Fruit fly (Drosophila melanogaster) whole organism, embryonic: ENCODE data around the gene CG17249.

Source experiments
- Abd-B ChIP-seq: fragments of 200-800 bp; sonication (Bioruptor generic); optimal IDR thresholded peaks from 2 replicates; lab custom pipeline; 2018; ENCODE audit warnings: missing biosample characterization, mild to moderate bottlenecking, missing genetic modification characterization, moderate library complexity
- Aef1 ChIP-seq: fragments of 200-800 bp; sonication (Bioruptor generic); IDR thresholded peaks from 3 replicates; pipeline ENCODE4 v1.3.6; 2022; ENCODE audit warnings: missing biosample characterization, missing genetic modification characterization
- CG10274 ChIP-seq: fragments of 200-800 bp; sonication (Bioruptor generic); optimal IDR thresholded peaks from 3 replicates; lab custom pipeline; 2017; ENCODE audit warnings: missing biosample characterization, mild to moderate bottlenecking, missing genetic modification characterization
- CG11696 ChIP-seq: fragments of 200-800 bp; sonication (Bioruptor generic); IDR thresholded peaks from 2 replicates; pipeline ENCODE4 v1.3.6; 2022; ENCODE audit warnings: missing biosample characterization, missing genetic modification characterization
- CG11723 ChIP-seq: fragments of 200-800 bp; sonication (Bioruptor generic); optimal IDR thresholded peaks from 2 replicates; lab custom pipeline; 2017; ENCODE audit warnings: missing biosample characterization, mild to moderate bottlenecking, missing genetic modification characterization
- CG1233 ChIP-seq: fragments of 200-800 bp; sonication (Bioruptor generic); optimal IDR thresholded peaks from 4 replicates; lab custom pipeline; 2018; ENCODE audit warnings: missing biosample characterization, mild to moderate bottlenecking, missing genetic modification characterization
- CG15269 ChIP-seq: fragments of 200-800 bp; sonication (Bioruptor generic); optimal IDR thresholded peaks from 2 replicates; lab custom pipeline; 2018; ENCODE audit warnings: missing biosample characterization, mild to moderate bottlenecking, missing genetic modification characterization, moderate library complexity
- CG1602 ChIP-seq: fragments of 200-800 bp; sonication (Bioruptor generic); optimal IDR thresholded peaks from 3 replicates; lab custom pipeline; 2016; ENCODE audit warnings: missing biosample characterization, missing genetic modification characterization
- CG1603 ChIP-seq: fragments of 200-800 bp; sonication (Bioruptor generic); optimal IDR thresholded peaks from 2 replicates; lab custom pipeline; 2019; ENCODE audit warnings: missing biosample characterization, mild to moderate bottlenecking, missing genetic modification characterization, moderate library complexity
- CG17186 ChIP-seq: fragments of 200-800 bp; sonication (Bioruptor generic); optimal IDR thresholded peaks from 3 replicates; lab custom pipeline; 2017; ENCODE audit warnings: missing biosample characterization, missing genetic modification reagents, missing genetic modification characterization
- CG17328 ChIP-seq: fragments of 200-800 bp; sonication (Bioruptor generic); IDR thresholded peaks from 2 replicates; pipeline ENCODE4 v1.3.6; 2022; ENCODE audit warnings: missing biosample characterization, missing genetic modification characterization
- CG1792 ChIP-seq: fragments of 200-800 bp; sonication (Bioruptor generic); optimal IDR thresholded peaks from 2 replicates; lab custom pipeline; 2016; ENCODE audit warnings: missing biosample characterization, missing genetic modification characterization
- CG30020 ChIP-seq: fragments of 200-800 bp; optimal IDR thresholded peaks from 2 replicates; lab custom pipeline; 2019; ENCODE audit warnings: missing biosample characterization, mild to moderate bottlenecking, missing genetic modification characterization, moderate library complexity
- CG3065 ChIP-seq: fragments of 200-800 bp; sonication (Bioruptor generic); optimal IDR thresholded peaks from 2 replicates; lab custom pipeline; 2016; ENCODE audit warnings: missing biosample characterization, missing genetic modification characterization
- CG32532 ChIP-seq: fragments of 200-800 bp; sonication (Bioruptor generic); IDR thresholded peaks from 2 replicates; pipeline ENCODE4 v1.3.6; 2022; ENCODE audit warnings: missing biosample characterization, missing genetic modification characterization
- CG34422 ChIP-seq: fragments of 200-800 bp; sonication (Bioruptor generic); IDR thresholded peaks from 3 replicates; pipeline ENCODE4 v1.3.6; 2022; ENCODE audit warnings: missing biosample characterization, missing genetic modification characterization
- CG42726 ChIP-seq: fragments of 200-800 bp; sonication (Bioruptor generic); IDR thresholded peaks from 2 replicates; pipeline ENCODE4 v1.3.6; 2022; ENCODE audit warnings: missing biosample characterization, missing genetic modification characterization; ENCODE audit not compliant: partially characterized antibody
- CG6254 ChIP-seq: fragments of 200-800 bp; sonication (Bioruptor generic); optimal IDR thresholded peaks from 3 replicates; lab custom pipeline; 2017; ENCODE audit warnings: mild to moderate bottlenecking, missing biosample characterization, missing genetic modification reagents, missing genetic modification characterization
- CG7271 ChIP-seq: fragments of 200-800 bp; sonication (Bioruptor generic); optimal IDR thresholded peaks from 2 replicates; lab custom pipeline; 2018; ENCODE audit warnings: missing biosample characterization, mild to moderate bottlenecking, missing genetic modification characterization, moderate library complexity
- CG8281 ChIP-seq: fragments of 200-800 bp; sonication (Bioruptor generic); optimal IDR thresholded peaks from 2 replicates; lab custom pipeline; 2018; ENCODE audit warnings: missing biosample characterization, mild to moderate bottlenecking, missing genetic modification characterization, moderate library complexity
- CG8924 ChIP-seq: fragments of 200-800 bp; optimal IDR thresholded peaks from 3 replicates; lab custom pipeline; 2019; ENCODE audit warnings: missing biosample characterization, mild to moderate bottlenecking, missing genetic modification characterization, moderate library complexity
- CG9727 ChIP-seq: fragments of 200-800 bp; sonication (Bioruptor generic); optimal IDR thresholded peaks from 3 replicates; lab custom pipeline; 2017; ENCODE audit warnings: missing biosample characterization, mild to moderate bottlenecking, missing genetic modification characterization
- D ChIP-seq, 2 experiments: fragments of 200-800 bp in 1 of 2; fragments of >200 bp in 1 of 2; sonication (Bioruptor generic) in 1 of 2; optimal IDR thresholded peaks; 2 replicates in 1 of 2; 3 replicates in 1 of 2; lab custom pipeline; 2017; ENCODE audit warnings: mild to moderate bottlenecking in 1 of 2, missing biosample characterization in 1 of 2, missing genetic modification characterization in 1 of 2, missing genetic modification reagents in 1 of 2
- Drgx ChIP-seq: fragments of 200-800 bp; sonication (Bioruptor generic); IDR thresholded peaks from 2 replicates; pipeline ENCODE4 v1.3.6; 2022; ENCODE audit warnings: missing biosample characterization, missing genetic modification characterization
- HLH54F ChIP-seq: fragments of 200-800 bp; sonication (Bioruptor generic); optimal IDR thresholded peaks from 3 replicates; lab custom pipeline; 2016; ENCODE audit warnings: missing biosample characterization, missing genetic modification characterization
- Hr78 ChIP-seq, 2 experiments: fragments of 200-800 bp in 1 of 2; fragments of >200 bp in 1 of 2; sonication (Bioruptor generic) in 1 of 2; optimal IDR thresholded peaks; 2 replicates each; lab custom pipeline; 2017 to 2019; ENCODE audit warnings: missing biosample characterization in 2 of 2, missing genetic modification characterization in 2 of 2, mild to moderate bottlenecking in 1 of 2, moderate library complexity in 1 of 2
- Lhr ChIP-seq: fragments of 200-800 bp; sonication (Bioruptor generic); optimal IDR thresholded peaks from 3 replicates; lab custom pipeline; 2017; ENCODE audit warnings: mild to moderate bottlenecking, missing biosample characterization, missing genetic modification reagents, missing genetic modification characterization
- Meics ChIP-seq: fragments of 200-800 bp; sonication (Bioruptor generic); optimal IDR thresholded peaks from 2 replicates; lab custom pipeline; 2017; ENCODE audit warnings: missing biosample characterization, mild to moderate bottlenecking, missing genetic modification characterization
- Mrtf ChIP-seq: fragments of 200-800 bp; sonication (Bioruptor generic); IDR thresholded peaks from 3 replicates; pipeline ENCODE4 v1.3.6; 2022; ENCODE audit warnings: missing biosample characterization, missing genetic modification characterization
- Nf-YA ChIP-seq: fragments of 200-800 bp; sonication (Bioruptor generic); IDR thresholded peaks from 2 replicates; pipeline ENCODE4 v1.3.6; 2022; ENCODE audit warnings: missing biosample characterization, missing genetic modification characterization
- NfI ChIP-seq: fragments of 200-800 bp; sonication (Bioruptor generic); optimal IDR thresholded peaks from 3 replicates; lab custom pipeline; 2018; ENCODE audit warnings: missing biosample characterization, mild to moderate bottlenecking, missing genetic modification characterization, moderate library complexity
- Sin3A ChIP-seq: fragments of >200 bp; optimal IDR thresholded peaks from 2 replicates; lab custom pipeline; 2018
- abd-A ChIP-seq: fragments of 200-800 bp; sonication (Bioruptor generic); optimal IDR thresholded peaks from 3 replicates; lab custom pipeline; 2019; ENCODE audit warnings: missing biosample characterization, mild to moderate bottlenecking, missing genetic modification characterization, moderate library complexity
- amos ChIP-seq: fragments of 200-800 bp; sonication (Bioruptor generic); IDR thresholded peaks from 2 replicates; pipeline ENCODE4 v1.3.6; 2022; ENCODE audit warnings: missing biosample characterization, missing genetic modification characterization; ENCODE audit not compliant: partially characterized antibody
- br ChIP-seq: fragments of >200 bp; optimal IDR thresholded peaks from 2 replicates; lab custom pipeline; 2017
- dimm ChIP-seq: fragments of 200-800 bp; sonication (Bioruptor generic); IDR thresholded peaks from 2 replicates; pipeline ENCODE4 v1.3.6; 2022; ENCODE audit warnings: missing biosample characterization, missing genetic modification characterization
- fd3F ChIP-seq: fragments of 200-800 bp; sonication (Bioruptor generic); optimal IDR thresholded peaks from 2 replicates; lab custom pipeline; 2018; ENCODE audit warnings: missing biosample characterization, mild to moderate bottlenecking, missing genetic modification characterization, moderate library complexity
- fd64A ChIP-seq: fragments of 200-800 bp; sonication (Bioruptor generic); optimal IDR thresholded peaks from 3 replicates; lab custom pipeline; 2018; ENCODE audit warnings: missing biosample characterization, mild to moderate bottlenecking, missing genetic modification characterization
- gem ChIP-seq: fragments of 200-800 bp; sonication (Bioruptor generic); optimal IDR thresholded peaks from 2 replicates; lab custom pipeline; 2019; ENCODE audit warnings: missing biosample characterization, mild to moderate bottlenecking, missing genetic modification characterization, moderate library complexity
- gsb-n ChIP-seq: fragments of 200-800 bp; sonication (Bioruptor generic); optimal IDR thresholded peaks from 3 replicates; lab custom pipeline; 2018; ENCODE audit warnings: missing biosample characterization, mild to moderate bottlenecking, missing genetic modification characterization
- kah ChIP-seq: fragments of 200-800 bp; sonication (Bioruptor generic); optimal IDR thresholded peaks from 2 replicates; lab custom pipeline; 2018; ENCODE audit warnings: missing biosample characterization, mild to moderate bottlenecking, missing genetic modification characterization
- knrl ChIP-seq: fragments of 200-800 bp; sonication (Bioruptor generic); IDR thresholded peaks from 3 replicates; pipeline ENCODE4 v1.3.6; 2022; ENCODE audit warnings: missing biosample characterization, missing genetic modification characterization; ENCODE audit not compliant: partially characterized antibody
- maf-S ChIP-seq: fragments of 200-800 bp; sonication (Bioruptor generic); optimal IDR thresholded peaks from 2 replicates; lab custom pipeline; 2016; ENCODE audit warnings: missing biosample characterization, missing genetic modification characterization
- org-1 ChIP-seq: fragments of 200-800 bp; sonication (Bioruptor generic); optimal IDR thresholded peaks from 2 replicates; lab custom pipeline; 2017; ENCODE audit warnings: missing biosample characterization, missing genetic modification characterization
- phol ChIP-seq: fragments of 200-800 bp; sonication (Bioruptor generic); optimal IDR thresholded peaks from 3 replicates; lab custom pipeline; 2018; ENCODE audit warnings: missing biosample characterization, mild to moderate bottlenecking, missing genetic modification characterization, moderate library complexity
- row ChIP-seq: fragments of 200-800 bp; sonication (Bioruptor generic); IDR thresholded peaks from 3 replicates; pipeline ENCODE4 v1.3.6; 2022; ENCODE audit warnings: missing biosample characterization, missing genetic modification characterization
- run ChIP-seq: fragments of 200-800 bp; sonication (Bioruptor generic); optimal IDR thresholded peaks from 3 replicates; lab custom pipeline; 2018; ENCODE audit warnings: missing biosample characterization, mild to moderate bottlenecking, missing genetic modification characterization
- salm ChIP-seq: fragments of 200-800 bp; sonication (Bioruptor generic); optimal IDR thresholded peaks from 2 replicates; lab custom pipeline; 2018; ENCODE audit warnings: missing biosample characterization, mild to moderate bottlenecking, missing genetic modification characterization
- sr ChIP-seq: fragments of 200-800 bp; sonication (Bioruptor generic); IDR thresholded peaks from 3 replicates; pipeline ENCODE4 v1.3.6; 2022; ENCODE audit warnings: missing biosample characterization, missing genetic modification characterization
- wek ChIP-seq: fragments of 200-800 bp; sonication (Bioruptor generic); optimal IDR thresholded peaks from 3 replicates; lab custom pipeline; 2018; ENCODE audit warnings: missing biosample characterization, mild to moderate bottlenecking, missing genetic modification characterization, moderate library complexity
- zen ChIP-seq: fragments of 200-800 bp; sonication (Bioruptor generic); optimal IDR thresholded peaks from 3 replicates; lab custom pipeline; 2018; ENCODE audit warnings: missing biosample characterization, mild to moderate bottlenecking, missing genetic modification characterization, moderate library complexity

The CG17249 gene

DNA sequence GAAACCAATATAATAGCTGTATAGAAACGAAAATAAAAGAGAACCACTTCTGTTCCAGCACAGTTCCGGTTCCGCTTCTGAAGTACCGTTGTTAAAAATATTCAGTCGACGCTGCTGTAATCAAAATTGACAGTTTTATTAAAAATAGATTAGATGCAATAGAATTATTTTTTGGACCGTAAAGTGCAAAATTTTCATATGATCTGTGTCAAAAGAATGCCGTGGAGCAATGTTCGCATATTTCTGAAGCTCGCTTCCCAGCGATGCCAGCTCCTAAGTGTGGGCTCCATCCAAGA, 44.5 kb downstream of the CG17249 start, which contains the start of the genes CG18170 and CG33791 (continued):
- TF ChIP-seq D (optimal IDR thresholded peaks at IDR 0.05; lab: Kevin White, UChicago): no peak
- TF ChIP-seq D (GFP tag; optimal IDR thresholded peaks at IDR 0.05; lab: Kevin White, UChicago): no peak
- no peak for TF ChIP-seq CG32532 (GFP tag; lab: Robert Waterston, UW)
- no peak for TF ChIP-seq NfI (GFP tag; lab: Kevin White, UChicago)
- TF ChIP-seq sr (GFP tag; lab: Robert Waterston, UW): no peak
- TF ChIP-seq CG15269 (tag; lab: Kevin White, UChicago): no peak
- no peak for TF ChIP-seq HLH54F
- no peak for TF ChIP-seq amos
- TF ChIP-seq br (lab: Kevin White, UChicago): no peak
- TF ChIP-seq Abd-B (GFP tag; lab: Kevin White, UChicago): no peak
- no peak for TF ChIP-seq maf-S (GFP tag; lab: Kevin White, UChicago)
- TF ChIP-seq CG8281 (tag; lab: Kevin White, UChicago): no peak
- no peak for TF ChIP-seq CG1603 (tag; lab: Kevin White, UChicago)
- no peak for TF ChIP-seq CG1792 (GFP tag; lab: Kevin White, UChicago)
- no peak for TF ChIP-seq CG1602
- TF ChIP-seq org-1: no peak
- TF ChIP-seq salm (tag; lab: Kevin White, UChicago): no peak
- no peak for TF ChIP-seq Nf-YA (GFP tag; lab: Robert Waterston, UW)
- no peak for TF ChIP-seq CG10274 (GFP tag; lab: Kevin White, UChicago)
- TF ChIP-seq CG11723 (GFP tag; lab: Kevin White, UChicago): no peak
- TF ChIP-seq CG1233 (GFP tag; lab: Kevin White, UChicago): no peak
- no peak for TF ChIP-seq run (tag; lab: Kevin White, UChicago)
- TF ChIP-seq fd64A (GFP tag; lab: Kevin White, UChicago): no peak
- no peak for TF ChIP-seq CG17186 (GFP tag; lab: Kevin White, UChicago)
- no peak for TF ChIP-seq CG30020 (tag; lab: Kevin White, UChicago)
- TF ChIP-seq CG3065: no peak
- TF ChIP-seq kah: no peak
- TF ChIP-seq gsb-n: no peak
- TF ChIP-seq CG7271 (tag; lab: Kevin White, UChicago): no peak
- TF ChIP-seq Drgx (GFP tag; lab: Robert Waterston, UW): no peak
- TF ChIP-seq CG6254 (GFP tag; lab: Kevin White, UChicago): no peak
- no peak for TF ChIP-seq Sin3A (lab: Kevin White, UChicago)
- no peak for TF ChIP-seq CG8924 (tag; lab: Kevin White, UChicago)
- TF ChIP-seq gem (tag; lab: Kevin White, UChicago): no peak
- TF ChIP-seq row (GFP tag; lab: Robert Waterston, UW): 0 out of 3 replicates have a peak, but pooled peaks have one; percentile 0
- TF ChIP-seq phol (tag; lab: Kevin White, UChicago): no peak
- TF ChIP-seq Mrtf: no peak
- no peak for TF ChIP-seq knrl (GFP tag; lab: Robert Waterston, UW)

DNA sequence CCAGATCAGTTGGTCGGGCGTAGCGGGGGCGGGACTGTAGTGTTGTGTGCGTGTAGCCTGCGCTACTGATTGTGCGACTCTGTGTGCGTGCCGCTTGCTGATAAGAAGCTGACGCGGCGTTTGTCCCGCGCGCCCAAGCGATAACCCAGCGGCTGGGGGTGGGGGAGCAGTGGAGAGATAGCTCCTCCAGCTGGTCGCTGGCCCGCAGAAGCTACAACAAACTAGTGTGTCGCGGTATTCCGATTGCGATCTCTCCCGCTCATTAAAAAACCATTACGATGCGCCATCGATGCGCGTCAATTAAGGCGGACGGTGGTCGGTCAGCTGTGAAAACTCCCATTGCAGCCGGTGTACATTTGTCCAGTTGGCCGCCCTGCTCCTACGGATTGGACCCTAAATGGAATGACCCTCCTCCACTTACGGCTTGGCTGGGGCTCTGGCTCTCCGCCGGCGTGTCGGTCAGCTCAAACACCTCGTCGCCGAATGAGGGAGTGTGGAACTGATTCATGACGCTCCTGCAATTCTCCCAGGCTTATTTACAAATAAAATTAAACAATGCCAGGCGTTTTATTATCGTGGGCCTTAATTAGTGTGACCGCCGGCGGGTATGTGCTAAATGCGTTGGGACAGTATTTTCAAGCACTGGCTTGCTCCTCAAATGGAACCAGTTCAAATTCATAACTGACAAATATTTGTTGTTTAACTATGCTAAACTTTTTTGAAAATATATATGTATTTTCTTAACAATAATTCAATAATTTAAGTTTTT, 45.0 kb downstream of the CG17249 start, which contains the start of gene CG12104:
CG12104 (minus strand) TSS at position 611 of the 769 bp plus-strand sequence.
- TF ChIP-seq CG9727 (peak; percentile 42), Lhr (GFP tag; lab: Kevin White, UChicago) (peak; percentile 43), CG1792 (GFP tag; lab: Kevin White, UChicago) (no peak), Aef1 (GFP tag; lab: Robert Waterston, UW) (no peak), CG34422 (GFP tag; lab: Robert Waterston, UW) (no peak; the same call in 2 of the 3 replicates), zen (no peak), CG11696 (GFP tag; lab: Robert Waterston, UW) (no peak), wek (GFP tag; lab: Kevin White, UChicago) (no peak), CG42726 (GFP tag; lab: Robert Waterston, UW) (no peak), abd-A (no peak), CG17328 (GFP tag; lab: Robert Waterston, UW) (0 out of 2 replicates have a peak, but pooled peaks have one; percentile 7), Meics (GFP tag; lab: Kevin White, UChicago) (no peak), dimm (GFP tag; lab: Robert Waterston, UW) (no peak), fd3F (GFP tag; lab: Kevin White, UChicago) (no peak), Hr78 (GFP tag; optimal IDR thresholded peaks at IDR 0.05; lab: Kevin White, UChicago) (no peak)
